Fruit fly (Drosophila melanogaster): ENCODE measurements around the gene CG3285.

Gene CG3285

DNA sequence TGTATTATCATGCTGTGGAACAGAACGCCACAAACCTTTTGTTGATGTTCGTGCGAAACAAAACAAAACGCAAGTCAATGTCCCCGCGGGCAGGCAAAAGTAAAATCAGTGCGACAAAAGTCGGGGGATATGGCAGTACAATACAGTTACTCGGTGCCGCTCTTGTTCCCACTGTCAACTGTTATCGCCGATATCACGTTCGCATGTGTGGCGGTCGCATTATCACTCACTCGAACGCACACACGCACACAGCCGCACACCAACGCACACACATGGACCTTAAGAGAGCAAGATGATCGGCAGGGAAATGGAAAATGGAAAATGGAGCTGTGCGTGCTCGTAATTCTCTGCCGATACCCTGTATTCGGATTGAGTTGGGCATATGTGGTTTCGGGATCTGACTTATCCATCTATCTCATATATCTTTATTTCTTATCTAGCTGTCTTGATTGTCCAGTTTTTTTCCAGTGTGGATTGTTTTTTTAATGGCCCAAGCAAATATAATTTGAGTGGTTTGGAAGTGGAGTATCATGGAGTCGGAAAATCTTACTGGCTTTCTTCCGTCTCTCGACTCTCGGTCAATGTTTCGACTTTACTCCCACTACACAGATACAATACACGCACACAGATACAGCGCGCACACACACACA, 8.0 kb downstream of the CG3285 start (continued):
- TF ChIP-seq tll (GFP tag; optimal IDR thresholded peaks at IDR 0.05) (no peak), Sry-δ (GFP tag; optimal IDR thresholded peaks at IDR 0.05) (no peak), Rfx (GFP tag; IDR thresholded peaks at IDR 0.05) (no peak), CG1024 (GFP tag; IDR thresholded peaks at IDR 0.05) (peak; percentile 73), CG5180 (GFP tag; optimal IDR thresholded peaks at IDR 0.05) (peak; percentile 14), CG30020 (tag; optimal IDR thresholded peaks at IDR 0.05) (no peak), NFAT (GFP tag; IDR thresholded peaks at IDR 0.05) (no peak), Sox100B (GFP tag; optimal IDR thresholded peaks at IDR 0.05) (peak; percentile 51), CG15073 (GFP tag; optimal IDR thresholded peaks at IDR 0.05) (peak; percentile 41), mam (GFP tag; optimal IDR thresholded peaks at IDR 0.05) (peak; percentile 73), CrebB (tag; optimal IDR thresholded peaks at IDR 0.05) (no peak), Atf-2 (GFP tag; optimal IDR thresholded peaks at IDR 0.05) (peak; percentile 86), knrl (GFP tag; IDR thresholded peaks at IDR 0.05; ENCODE audit: partially characterized antibody) (no peak), salm (tag; optimal IDR thresholded peaks at IDR 0.05) (no peak), CG7372 (GFP tag; IDR thresholded peaks at IDR 0.05) (0 out of 2 replicates have a peak, but pooled peaks have one; percentile 14), CG18764 (GFP tag; optimal IDR thresholded peaks at IDR 0.05) (peak; percentile 85), emc (GFP tag; optimal IDR thresholded peaks at IDR 0.05) (no peak), Hand (GFP tag; optimal IDR thresholded peaks at IDR 0.05) (no peak), BEAF-32 (GFP tag; optimal IDR thresholded peaks at IDR 0.05) (no peak), CG4820 (GFP tag; optimal IDR thresholded peaks at IDR 0.05) (peak; percentile 85), CG14050 (GFP tag; IDR thresholded peaks at IDR 0.05) (peak; percentile 18; the same call in 1 of the 3 replicates), inv (GFP tag; IDR thresholded peaks at IDR 0.05; ENCODE audit: partially characterized antibody) (no peak), CG34422 (GFP tag; IDR thresholded peaks at IDR 0.05) (peak; percentile 82; the same call in 2 of the 3 replicates), jigr1 (GFP tag; IDR thresholded peaks at IDR 0.05) (peak; percentile 70; the same call in 2 of the 3 replicates), Ravus (GFP tag; IDR thresholded peaks at IDR 0.05) (no peak), schlank (tag; optimal IDR thresholded peaks at IDR 0.05) (no peak), Xrp1 (GFP tag; IDR thresholded peaks at IDR 0.05) (peak; percentile 92; the same call in 1 of the 2 replicates), Kr (GFP tag; optimal IDR thresholded peaks at IDR 0.05) (no peak), Chrac-16 (GFP tag; optimal IDR thresholded peaks at IDR 0.05) (peak; percentile 86), crp (GFP tag; optimal IDR thresholded peaks at IDR 0.05) (peak in 1 of 2 experiments; percentile 43), CG33213 (GFP tag; optimal IDR thresholded peaks at IDR 0.05) (peak; percentile 75), CG14965 (GFP tag; optimal IDR thresholded peaks at IDR 0.05; ENCODE audit: borderline replicate concordance) (peak; percentile 7), CG3847 (GFP tag; IDR thresholded peaks at IDR 0.05) (peak; percentile 44; the same call in 1 of the 2 replicates), tio (GFP tag; optimal IDR thresholded peaks at IDR 0.05) (peak; percentile 78), mirr (GFP tag; optimal IDR thresholded peaks at IDR 0.05) (no peak), CG3995 (GFP tag; optimal IDR thresholded peaks at IDR 0.05) (no peak), HmgZ (tag; optimal IDR thresholded peaks at IDR 0.05) (peak; percentile 9), CG3163 (GFP tag; optimal IDR thresholded peaks at IDR 0.05) (peak; percentile 79), Fer3 (tag; optimal IDR thresholded peaks at IDR 0.05) (peak; percentile 40), crol (GFP tag; IDR thresholded peaks at IDR 0.05) (no peak), Elba2 (GFP tag; optimal IDR thresholded peaks at IDR 0.05) (no peak), CG30431 (GFP tag; optimal IDR thresholded peaks at IDR 0.05) (peak; percentile 59), pfk (GFP tag; optimal IDR thresholded peaks at IDR 0.05) (no peak), Optix (GFP tag; IDR thresholded peaks at IDR 0.05) (peak; percentile 87), Taf1 (GFP tag; IDR thresholded peaks at IDR 0.05) (no peak), fru (optimal IDR thresholded peaks at IDR 0.05) (no peak), CG4730 (GFP tag; IDR thresholded peaks at IDR 0.05) (peak; percentile 66; the same call in 1 of the 2 replicates), Asciz (GFP tag; optimal IDR thresholded peaks at IDR 0.05) (peak; percentile 77), repo (GFP tag; optimal IDR thresholded peaks at IDR 0.05) (peak; percentile 62), klu (GFP tag; IDR thresholded peaks at IDR 0.05) (no peak)

Measured in whole organism, embryonic.